Fruit fly (Drosophila melanogaster) whole organism, embryonic: Measurements from ENCODE around the gene Polr2D.

ENCODE experiments used
- Ada2b ChIP-seq: fragments of 200-800 bp; sonication (Bioruptor generic); IDR thresholded peaks from 2 replicates; pipeline ENCODE4 v1.3.6; 2022; ENCODE audit warnings: missing biosample characterization, missing genetic modification characterization
- Blimp-1 ChIP-seq: fragments of 200-800 bp; sonication (Bioruptor generic); optimal IDR thresholded peaks from 3 replicates; lab custom pipeline; 2018; ENCODE audit warnings: missing biosample characterization, missing genetic modification characterization, mild to moderate bottlenecking, moderate library complexity, missing genetic modification reagents
- CG13287 ChIP-seq: fragments of 200-800 bp; sonication (Bioruptor generic); IDR thresholded peaks from 2 replicates; pipeline ENCODE4 v1.3.6; 2022; ENCODE audit warnings: missing biosample characterization, missing genetic modification characterization; ENCODE audit not compliant: partially characterized antibody
- CG13424 ChIP-seq: fragments of 200-800 bp; sonication (Bioruptor generic); optimal IDR thresholded peaks from 2 replicates; lab custom pipeline; 2019; ENCODE audit warnings: missing biosample characterization, mild to moderate bottlenecking, missing genetic modification characterization, moderate library complexity
- CG14014 ChIP-seq: fragments of 200-800 bp; sonication (Bioruptor generic); IDR thresholded peaks from 2 replicates; pipeline ENCODE4 v1.3.6; 2022; ENCODE audit warnings: missing biosample characterization, missing genetic modification characterization
- CG15601 ChIP-seq: fragments of 200-800 bp; sonication (Bioruptor generic); optimal IDR thresholded peaks from 3 replicates; lab custom pipeline; 2019; ENCODE audit warnings: missing biosample characterization, mild to moderate bottlenecking, missing genetic modification characterization, moderate library complexity
- CG17361 ChIP-seq: fragments of 200-800 bp; sonication (Bioruptor generic); IDR thresholded peaks from 3 replicates; pipeline ENCODE4 v1.3.6; 2022; ENCODE audit warnings: missing biosample characterization, missing genetic modification characterization
- CG17385 ChIP-seq: fragments of 200-800 bp; sonication (Bioruptor generic); optimal IDR thresholded peaks from 3 replicates; lab custom pipeline; 2018; ENCODE audit warnings: missing biosample characterization, mild to moderate bottlenecking, missing genetic modification characterization
- CG17802 ChIP-seq: fragments of 200-800 bp; sonication (Bioruptor generic); optimal IDR thresholded peaks from 2 replicates; lab custom pipeline; 2018; ENCODE audit warnings: missing biosample characterization, mild to moderate bottlenecking, missing genetic modification characterization, moderate library complexity
- CG18262 ChIP-seq: fragments of 200-800 bp; optimal IDR thresholded peaks from 3 replicates; lab custom pipeline; 2019; ENCODE audit warnings: missing biosample characterization, mild to moderate bottlenecking, missing genetic modification characterization, moderate library complexity
- CG2199 ChIP-seq: fragments of 200-800 bp; sonication (Bioruptor generic); IDR thresholded peaks from 3 replicates; pipeline ENCODE4 v1.3.6; 2022; ENCODE audit warnings: missing biosample characterization, missing genetic modification characterization
- CG3995 ChIP-seq: fragments of 200-800 bp; sonication (Bioruptor generic); optimal IDR thresholded peaks from 3 replicates; lab custom pipeline; 2016; ENCODE audit warnings: missing biosample characterization, missing genetic modification characterization
- CG4328 ChIP-seq: fragments of 200-800 bp; sonication (Bioruptor generic); optimal IDR thresholded peaks from 3 replicates; lab custom pipeline; 2017; ENCODE audit warnings: missing biosample characterization, missing genetic modification reagents, missing genetic modification characterization
- CG7839 ChIP-seq: fragments of 200-800 bp; sonication (Bioruptor generic); optimal IDR thresholded peaks from 3 replicates; lab custom pipeline; 2018; ENCODE audit warnings: missing biosample characterization, mild to moderate bottlenecking, missing genetic modification characterization, moderate library complexity
- CoRest ChIP-seq: fragments of 200-800 bp; sonication (Bioruptor generic); optimal IDR thresholded peaks from 3 replicates; lab custom pipeline; 2018; ENCODE audit warnings: missing biosample characterization, mild to moderate bottlenecking, missing genetic modification characterization, moderate library complexity
- Drgx ChIP-seq: fragments of 200-800 bp; sonication (Bioruptor generic); IDR thresholded peaks from 2 replicates; pipeline ENCODE4 v1.3.6; 2022; ENCODE audit warnings: missing biosample characterization, missing genetic modification characterization
- Hr3 ChIP-seq: fragments of 200-800 bp; sonication (Bioruptor generic); optimal IDR thresholded peaks from 3 replicates; lab custom pipeline; 2016; ENCODE audit warnings: missing biosample characterization, missing genetic modification characterization
- Hsf ChIP-seq: fragments of 200-800 bp; sonication (Bioruptor generic); optimal IDR thresholded peaks from 3 replicates; lab custom pipeline; 2016; ENCODE audit warnings: missing biosample characterization, missing genetic modification characterization
- Med ChIP-seq: fragments of 200-800 bp; sonication (Bioruptor generic); peaks from one replicate; lab custom pipeline; 2016; ENCODE audit warnings: missing biosample characterization, missing genetic modification characterization, mild to moderate bottlenecking, inconsistent platforms, moderate library complexity
- NK7.1 ChIP-seq: fragments of 200-800 bp; sonication (Bioruptor generic); optimal IDR thresholded peaks from 3 replicates; lab custom pipeline; 2016; ENCODE audit warnings: missing biosample characterization, missing genetic modification characterization
- Oli ChIP-seq: fragments of 200-800 bp; sonication (Bioruptor generic); optimal IDR thresholded peaks from 2 replicates; lab custom pipeline; 2018; ENCODE audit warnings: missing biosample characterization, mild to moderate bottlenecking, missing genetic modification characterization, moderate library complexity
- Optix ChIP-seq: fragments of 200-800 bp; sonication (Bioruptor generic); IDR thresholded peaks from 3 replicates; pipeline ENCODE4 v1.3.6; 2022; ENCODE audit warnings: missing biosample characterization, missing genetic modification characterization
- PHDP ChIP-seq: fragments of 200-800 bp; sonication (Bioruptor generic); optimal IDR thresholded peaks from 3 replicates; lab custom pipeline; 2018; ENCODE audit warnings: missing biosample characterization, mild to moderate bottlenecking, missing genetic modification characterization, moderate library complexity
- Sox102F ChIP-seq: fragments of 200-800 bp; sonication (Bioruptor generic); optimal IDR thresholded peaks from 2 replicates; lab custom pipeline; 2018; ENCODE audit warnings: missing biosample characterization, mild to moderate bottlenecking, missing genetic modification characterization, moderate library complexity
- ato ChIP-seq: fragments of 200-800 bp; sonication (Bioruptor generic); IDR thresholded peaks from 2 replicates; pipeline ENCODE4 v1.3.6; 2022; ENCODE audit warnings: missing biosample characterization, missing genetic modification characterization; ENCODE audit not compliant: partially characterized antibody
- bsh ChIP-seq, 2 experiments: fragments of 200-800 bp; sonication (Bioruptor generic); optimal IDR thresholded peaks; 2 replicates each; lab custom pipeline; 2017 to 2018; ENCODE audit warnings: mild to moderate bottlenecking in 2 of 2, missing biosample characterization in 2 of 2, missing genetic modification characterization in 2 of 2, moderate library complexity in 1 of 2
- btn ChIP-seq: fragments of 200-800 bp; sonication (Bioruptor generic); optimal IDR thresholded peaks from 2 replicates; lab custom pipeline; 2016; ENCODE audit warnings: missing biosample characterization, missing genetic modification characterization
- grau ChIP-seq: fragments of 200-800 bp; optimal IDR thresholded peaks from 3 replicates; lab custom pipeline; 2019; ENCODE audit warnings: missing biosample characterization, mild to moderate bottlenecking, missing genetic modification characterization, moderate library complexity
- lab ChIP-seq: fragments of 200-800 bp; sonication (Bioruptor generic); optimal IDR thresholded peaks from 3 replicates; lab custom pipeline; 2017; ENCODE audit warnings: missing biosample characterization, missing genetic modification characterization, mild to moderate bottlenecking, moderate library complexity, missing genetic modification reagents
- nom ChIP-seq: fragments of 200-800 bp; sonication (Bioruptor generic); optimal IDR thresholded peaks from 2 replicates; lab custom pipeline; 2017; ENCODE audit warnings: missing biosample characterization, missing genetic modification characterization, mild to moderate bottlenecking, moderate library complexity, missing genetic modification reagents
- pfk ChIP-seq: fragments of 200-800 bp; sonication (Bioruptor generic); optimal IDR thresholded peaks from 2 replicates; lab custom pipeline; 2018; ENCODE audit warnings: missing biosample characterization, mild to moderate bottlenecking, missing genetic modification characterization, moderate library complexity
- phol ChIP-seq: fragments of 200-800 bp; sonication (Bioruptor generic); optimal IDR thresholded peaks from 3 replicates; lab custom pipeline; 2018; ENCODE audit warnings: missing biosample characterization, mild to moderate bottlenecking, missing genetic modification characterization, moderate library complexity
- psq ChIP-seq: fragments of 200-800 bp; sonication (Bioruptor generic); optimal IDR thresholded peaks from 2 replicates; lab custom pipeline; 2017; ENCODE audit warnings: missing biosample characterization, missing genetic modification characterization
- row ChIP-seq: fragments of 200-800 bp; sonication (Bioruptor generic); IDR thresholded peaks from 3 replicates; pipeline ENCODE4 v1.3.6; 2022; ENCODE audit warnings: missing biosample characterization, missing genetic modification characterization
- slou ChIP-seq: fragments of 200-800 bp; sonication (Bioruptor generic); optimal IDR thresholded peaks from 3 replicates; lab custom pipeline; 2016; ENCODE audit warnings: missing biosample characterization, missing genetic modification characterization
- sqz ChIP-seq: fragments of 200-800 bp; sonication (Bioruptor generic); optimal IDR thresholded peaks from 3 replicates; lab custom pipeline; 2018; ENCODE audit warnings: missing biosample characterization, mild to moderate bottlenecking, missing genetic modification characterization
- sr ChIP-seq: fragments of 200-800 bp; sonication (Bioruptor generic); IDR thresholded peaks from 3 replicates; pipeline ENCODE4 v1.3.6; 2022; ENCODE audit warnings: missing biosample characterization, missing genetic modification characterization
- tna ChIP-seq: fragments of 200-800 bp; sonication (Bioruptor generic); IDR thresholded peaks from 2 replicates; pipeline ENCODE4 v1.3.6; 2022; ENCODE audit warnings: missing biosample characterization, missing genetic modification characterization; ENCODE audit not compliant: partially characterized antibody
- tup ChIP-seq: fragments of 200-800 bp; sonication (Bioruptor generic); optimal IDR thresholded peaks from 2 replicates; lab custom pipeline; 2016; ENCODE audit warnings: missing biosample characterization, mild to moderate bottlenecking, missing genetic modification characterization, moderate library complexity
- wdn ChIP-seq: fragments of 200-800 bp; sonication (Bioruptor generic); IDR thresholded peaks from 2 replicates; pipeline ENCODE4 v1.3.6; 2022; ENCODE audit warnings: missing biosample characterization, missing genetic modification characterization

Polr2D gene

DNA sequence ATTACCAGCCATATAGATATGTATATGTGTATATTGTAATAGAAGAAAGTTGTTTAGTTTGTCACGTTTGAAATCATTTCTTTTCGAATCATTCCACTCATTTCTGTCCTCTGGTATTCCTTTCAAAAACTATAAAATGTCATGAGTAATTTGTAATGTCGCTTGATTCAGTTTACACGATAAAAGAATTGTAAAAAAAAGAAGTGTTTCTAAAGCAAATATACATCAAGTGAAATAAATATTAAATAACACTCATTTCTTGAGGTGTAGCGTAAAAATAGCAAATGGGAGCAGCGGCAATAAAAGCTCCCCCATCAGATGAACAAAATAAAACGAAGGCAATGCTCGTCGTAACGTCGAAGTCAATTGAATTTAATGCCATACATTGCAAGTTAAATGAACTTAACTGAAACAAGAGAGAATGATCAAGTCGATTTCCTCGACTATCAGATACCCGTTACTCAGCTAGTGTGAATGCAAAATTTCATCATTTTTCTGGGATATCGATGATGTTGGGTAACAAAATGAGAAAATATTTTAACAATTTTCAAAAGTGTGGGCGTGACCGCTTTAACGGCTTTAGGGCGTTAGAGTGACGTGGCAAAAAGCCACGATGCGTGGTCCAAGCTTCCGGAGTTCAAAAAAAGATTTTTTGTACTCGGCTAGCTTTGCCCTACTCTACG lies 40.1 kb upstream of the Polr2D start (continued):
- TF ChIP-seq Oli (tag; lab: Kevin White, UChicago) (peak; percentile 38), ato (GFP tag; lab: Robert Waterston, UW) (no peak), Ada2b (GFP tag; lab: Robert Waterston, UW) (no peak), bsh (GFP tag; optimal IDR thresholded peaks at IDR 0.05; lab: Kevin White, UChicago) (peak in 1 of 2 experiments; percentile 18), CG13424 (tag; lab: Kevin White, UChicago) (peak; percentile 31), phol (tag; lab: Kevin White, UChicago) (peak; percentile 18), CG17361 (GFP tag; lab: Robert Waterston, UW) (peak; percentile 45; the same call in 2 of the 3 replicates), CG15601 (tag; lab: Kevin White, UChicago) (no peak), sr (GFP tag; lab: Robert Waterston, UW) (no peak), PHDP (peak; percentile 5), NK7.1 (GFP tag; lab: Kevin White, UChicago) (no peak), CG17802 (tag; lab: Kevin White, UChicago) (no peak), tna (GFP tag; lab: Robert Waterston, UW) (peak; percentile 62), row (GFP tag; lab: Robert Waterston, UW) (peak; percentile 43; the same call in 2 of the 3 replicates), grau (tag; lab: Kevin White, UChicago) (peak; percentile 23), CG18262 (tag; lab: Kevin White, UChicago) (peak; percentile 22), tup (no peak), Hr3 (GFP tag; lab: Kevin White, UChicago) (no peak), lab (GFP tag; lab: Kevin White, UChicago) (peak; percentile 26), CG4328 (GFP tag; lab: Kevin White, UChicago) (no peak), CoRest (tag; lab: Kevin White, UChicago) (peak; percentile 46), wdn (GFP tag; lab: Robert Waterston, UW) (no peak), slou (GFP tag; lab: Kevin White, UChicago) (no peak), Hsf (peak; percentile 5), Optix (GFP tag; lab: Robert Waterston, UW) (no peak), CG7839 (tag; lab: Kevin White, UChicago) (peak; percentile 24), CG17385 (GFP tag; lab: Kevin White, UChicago) (peak; percentile 26), Sox102F (GFP tag; lab: Kevin White, UChicago) (peak; percentile 61), psq (GFP tag; lab: Kevin White, UChicago) (no peak), CG3995 (GFP tag; lab: Kevin White, UChicago) (no peak), Drgx (0 out of 2 replicates have a peak, but pooled peaks have one; percentile 20), CG13287 (GFP tag; lab: Robert Waterston, UW) (peak; percentile 8; the same call in 1 of the 2 replicates), pfk (GFP tag; lab: Kevin White, UChicago) (no peak)

dm6 chr3R:18294488-18294887 lies 39.2 kb upstream of the Polr2D start:
- TF ChIP-seq Med, result peak; percentile 4
- TF ChIP-seq CG14014, result no peak
- TF ChIP-seq Blimp-1 (GFP tag; lab: Kevin White, UChicago), result peak; percentile 53
- TF ChIP-seq CG2199 (GFP tag; lab: Robert Waterston, UW), result peak; percentile 4; the same call in 1 of the 3 replicates
- peak; percentile 12 for TF ChIP-seq sqz (GFP tag; lab: Kevin White, UChicago)
- no peak for TF ChIP-seq btn
- TF ChIP-seq nom (GFP tag; lab: Kevin White, UChicago), result peak; percentile 64
